Worm (Caenorhabditis elegans) whole organism, late embryonic: ENCODE results near the gene idpc-1.
A peak's percentile ranks its signal among the peaks of the same experiment; 100 is the strongest.

ENCODE experiments used
- C08G9.2 ChIP-seq: sonication (generic microtip); optimal IDR thresholded peaks from 2 replicates; lab custom pipeline; 2016; ENCODE audit warnings: mild to moderate bottlenecking, missing genetic modification characterization, moderate library complexity, missing compliant biosample characterization
- C38D4.7 ChIP-seq: fragments of 200-800 bp; sonication (Bioruptor generic); optimal IDR thresholded peaks from 2 replicates; lab custom pipeline; 2018; ENCODE audit warnings: mild to moderate bottlenecking, missing genetic modification characterization, moderate library complexity, missing compliant biosample characterization
- F13H6.1 ChIP-seq: sonication (generic microtip); optimal IDR thresholded peaks from 2 replicates; lab custom pipeline; 2016; ENCODE audit warnings: missing genetic modification characterization, missing compliant biosample characterization
- K02D7.2 ChIP-seq: sonication (generic microtip); optimal IDR thresholded peaks from 2 replicates; lab custom pipeline; 2017; ENCODE audit warnings: mild to moderate bottlenecking, missing genetic modification characterization, missing compliant biosample characterization
- K09A11.1 ChIP-seq: sonication (generic microtip); optimal IDR thresholded peaks from 2 replicates; lab custom pipeline; 2017; ENCODE audit warnings: antibody characterized with exemption, mild to moderate bottlenecking, missing genetic modification characterization, missing compliant biosample characterization; ENCODE audit not compliant: insufficient read depth
- T23F11.4 ChIP-seq: fragments of 200-800 bp; sonication (Bioruptor generic); optimal IDR thresholded peaks from 2 replicates; lab custom pipeline; 2018; ENCODE audit warnings: mild to moderate bottlenecking, missing genetic modification characterization, missing compliant biosample characterization
- Y22D7AL.16 ChIP-seq: sonication (generic microtip); optimal IDR thresholded peaks from 2 replicates; lab custom pipeline; 2016; ENCODE audit warnings: missing genetic modification characterization, missing compliant biosample characterization
- ahr-1 ChIP-seq: sonication (generic microtip); optimal IDR thresholded peaks from 2 replicates; lab custom pipeline; 2016; ENCODE audit warnings: missing genetic modification characterization, missing compliant biosample characterization
- ama-1 ChIP-seq: fragments of 150-350 bp; optimal IDR thresholded peaks from 2 replicates; lab custom pipeline; 2014
- ceh-14 ChIP-seq: sonication (generic microtip); optimal IDR thresholded peaks from 2 replicates; lab custom pipeline; 2016; ENCODE audit warnings: missing genotype, missing genetic modification characterization, missing compliant biosample characterization
- ceh-22 ChIP-seq: sonication (generic microtip); optimal IDR thresholded peaks from 2 replicates; lab custom pipeline; 2017; ENCODE audit warnings: missing biosample characterization, missing genetic modification characterization
- ceh-24 ChIP-seq: sonication (generic microtip); optimal IDR thresholded peaks from 2 replicates; lab custom pipeline; 2016; ENCODE audit warnings: mild to moderate bottlenecking, missing genetic modification characterization, missing compliant biosample characterization
- ceh-30 ChIP-seq: fragments of 150-350 bp; optimal IDR thresholded peaks from 2 replicates; lab custom pipeline; 2014; ENCODE audit warnings: missing biosample characterization, missing genetic modification characterization
- ceh-31 ChIP-seq: sonication (generic microtip); optimal IDR thresholded peaks from 2 replicates; lab custom pipeline; 2016; ENCODE audit warnings: missing genetic modification characterization, missing compliant biosample characterization
- ceh-34 ChIP-seq: sonication (generic microtip); optimal IDR thresholded peaks from 2 replicates; lab custom pipeline; 2016; ENCODE audit warnings: mild to moderate bottlenecking, missing genetic modification characterization, missing compliant biosample characterization
- ceh-48 ChIP-seq: sonication (generic microtip); optimal IDR thresholded peaks from 2 replicates; lab custom pipeline; 2016; ENCODE audit warnings: missing genetic modification characterization, inconsistent platforms, missing compliant biosample characterization
- ceh-6 ChIP-seq: fragments of 200-800 bp; sonication (Bioruptor generic); optimal IDR thresholded peaks from 2 replicates; lab custom pipeline; 2018; ENCODE audit warnings: mild to moderate bottlenecking, missing genetic modification characterization, missing compliant biosample characterization
- elt-2 ChIP-seq: sonication (generic microtip); optimal IDR thresholded peaks from 2 replicates; lab custom pipeline; 2016; ENCODE audit warnings: missing genetic modification reagents, missing genetic modification characterization, missing compliant biosample characterization
- fax-1 ChIP-seq: sonication (generic microtip); optimal IDR thresholded peaks from 2 replicates; lab custom pipeline; 2016; ENCODE audit warnings: missing genotype, missing genetic modification characterization, missing compliant biosample characterization
- fkh-10 ChIP-seq: fragments of 150-350 bp; optimal IDR thresholded peaks from 2 replicates; lab custom pipeline; 2014; ENCODE audit warnings: missing biosample characterization, missing genetic modification reagents, missing genetic modification characterization
- fkh-6 ChIP-seq: sonication (generic microtip); optimal IDR thresholded peaks from 2 replicates; lab custom pipeline; 2016; ENCODE audit warnings: missing genetic modification characterization, missing compliant biosample characterization
- gmeb-2 ChIP-seq: sonication (generic microtip); optimal IDR thresholded peaks from 2 replicates; lab custom pipeline; 2016; ENCODE audit warnings: missing genetic modification characterization, inconsistent platforms, missing compliant biosample characterization
- hlh-15 ChIP-seq: sonication (generic microtip); optimal IDR thresholded peaks from 2 replicates; lab custom pipeline; 2016; ENCODE audit warnings: missing genetic modification characterization, missing compliant biosample characterization
- hlh-6 ChIP-seq: sonication (generic microtip); optimal IDR thresholded peaks from 2 replicates; lab custom pipeline; 2016; ENCODE audit warnings: missing genotype, missing genetic modification characterization, missing compliant biosample characterization
- hlh-8 ChIP-seq: sonication (generic microtip); optimal IDR thresholded peaks from 2 replicates; lab custom pipeline; 2016; ENCODE audit warnings: missing genotype, missing genetic modification characterization, missing compliant biosample characterization
- madf-2 ChIP-seq: sonication (generic microtip); optimal IDR thresholded peaks from 2 replicates; lab custom pipeline; 2017; ENCODE audit warnings: missing genetic modification characterization, missing compliant biosample characterization
- mec-3 ChIP-seq: sonication (generic microtip); optimal IDR thresholded peaks from 2 replicates; lab custom pipeline; 2016; ENCODE audit warnings: borderline replicate concordance, missing genetic modification characterization, missing compliant biosample characterization
- nfya-1 ChIP-seq: sonication (generic microtip); optimal IDR thresholded peaks from 2 replicates; lab custom pipeline; 2017; ENCODE audit warnings: missing genetic modification characterization, mild to moderate bottlenecking, missing compliant biosample characterization, antibody characterized with exemption, moderate library complexity
- odd-2 ChIP-seq: sonication (generic microtip); optimal IDR thresholded peaks from 2 replicates; lab custom pipeline; 2017; ENCODE audit warnings: antibody characterized with exemption, mild to moderate bottlenecking, missing genetic modification characterization, missing compliant biosample characterization
- pag-3 ChIP-seq: sonication (generic microtip); optimal IDR thresholded peaks from 2 replicates; lab custom pipeline; 2016; ENCODE audit warnings: missing compliant biosample characterization, missing genetic modification characterization, borderline replicate concordance
- pat-9 ChIP-seq: fragments of 200-800 bp; sonication (Bioruptor generic); optimal IDR thresholded peaks from 2 replicates; lab custom pipeline; 2018; ENCODE audit warnings: mild to moderate bottlenecking, missing genetic modification characterization, moderate library complexity, missing compliant biosample characterization
- pha-4 ChIP-seq: fragments of 150-350 bp; optimal IDR thresholded peaks from 2 replicates; lab custom pipeline; 2018; ENCODE audit warnings: missing biosample characterization, missing genetic modification reagents, missing genetic modification characterization
- rnt-1 ChIP-seq: sonication (generic microtip); optimal IDR thresholded peaks from 2 replicates; lab custom pipeline; 2016; ENCODE audit warnings: missing genetic modification characterization, missing compliant biosample characterization
- sox-4 ChIP-seq: sonication (generic microtip); optimal IDR thresholded peaks from 2 replicates; lab custom pipeline; 2017; ENCODE audit warnings: mild to moderate bottlenecking, missing genetic modification characterization, inconsistent platforms, missing compliant biosample characterization
- syd-9 ChIP-seq: sonication (generic microtip); optimal IDR thresholded peaks from 2 replicates; lab custom pipeline; 2016; ENCODE audit warnings: mild to moderate bottlenecking, missing genetic modification characterization, moderate library complexity, missing compliant biosample characterization
- tbx-2 ChIP-seq: sonication (generic microtip); optimal IDR thresholded peaks from 2 replicates; lab custom pipeline; 2016; ENCODE audit warnings: missing genetic modification characterization, missing compliant biosample characterization
- tbx-7 ChIP-seq: sonication (generic microtip); optimal IDR thresholded peaks from 2 replicates; lab custom pipeline; 2016; ENCODE audit warnings: missing genotype, missing genetic modification characterization, missing compliant biosample characterization
- ttx-3 ChIP-seq: sonication (generic microtip); optimal IDR thresholded peaks from 2 replicates; lab custom pipeline; 2016; ENCODE audit warnings: missing genetic modification reagents, missing genetic modification characterization, missing compliant biosample characterization
- unc-42 ChIP-seq: sonication (generic microtip); optimal IDR thresholded peaks from 2 replicates; lab custom pipeline; 2016; ENCODE audit warnings: missing genotype, missing genetic modification characterization, missing compliant biosample characterization
- unc-86 ChIP-seq: sonication (generic microtip); optimal IDR thresholded peaks from 2 replicates; lab custom pipeline; 2016; ENCODE audit warnings: missing genetic modification characterization, missing compliant biosample characterization

Gene idpc-1

ce11 chrIII:11426906-11427305 lies at the start of gene idpc-1:
Gene idpc-1 (plus strand): TSS chrIII:11427206.
- no peak for TF ChIP-seq ceh-6
- TF ChIP-seq, all 69 proteins: peak for 0

ce11 chrIII:11377880-11378279 lies 49.1 kb upstream of the idpc-1 start, which contains the start of gene dpy-18:
Gene dpy-18 (minus strand): TSS chrIII:11377980.
- TF ChIP-seq fkh-10 (GFP tag; lab: Kevin White, UChicago) (no peak), ceh-14 (tag; lab: Kevin White, UChicago) (no peak), nfya-1 (tag; lab: Kevin White, UChicago) (no peak), sox-4 (no peak), odd-2 (tag; lab: Kevin White, UChicago) (no peak), tbx-2 (tag; lab: Kevin White, UChicago) (no peak), ama-1 (no peak), ceh-24 (tag; lab: Kevin White, UChicago) (no peak), pag-3 (tag; lab: Kevin White, UChicago) (no peak), ttx-3 (no peak), unc-86 (tag; lab: Kevin White, UChicago) (no peak), ceh-48 (tag; lab: Kevin White, UChicago) (no peak), ahr-1 (no peak), Y22D7AL.16 (no peak), C08G9.2 (tag; lab: Kevin White, UChicago) (no peak)

- TF ChIP-seq Y22D7AL.16 (no peak), ceh-31 (tag; lab: Kevin White, UChicago) (no peak), fax-1 (no peak), rnt-1 (tag; lab: Kevin White, UChicago) (no peak), pag-3 (tag; lab: Kevin White, UChicago) (no peak), hlh-15 (no peak), unc-42 (tag; lab: Kevin White, UChicago) (no peak), hlh-6 (tag; lab: Kevin White, UChicago) (no peak), mec-3 (no peak)
Observed at ce11 chrIII:11378450-11378849, 48.6 kb upstream of the idpc-1 start.

ce11 chrIII:11378910-11379309 lies 48.1 kb upstream of the idpc-1 start:
- TF ChIP-seq ceh-30 (tag; lab: Kevin White, UChicago) (no peak), T23F11.4 (GFP tag; lab: Kevin White, UChicago) (no peak), hlh-8 (tag; lab: Kevin White, UChicago) (no peak), syd-9 (tag; lab: Kevin White, UChicago) (no peak), ceh-34 (tag; lab: Kevin White, UChicago) (no peak), unc-86 (tag; lab: Kevin White, UChicago) (no peak), hlh-6 (tag; lab: Kevin White, UChicago) (no peak), sox-4 (no peak), ceh-6 (no peak), elt-2 (tag; lab: Kevin White, UChicago) (no peak), ceh-22 (no peak), fax-1 (no peak), mec-3 (no peak), pha-4 (tag; lab: Kevin White, UChicago) (no peak), K02D7.2 (tag; lab: Kevin White, UChicago) (no peak), tbx-7 (no peak), ahr-1 (no peak), K09A11.1 (tag; lab: Kevin White, UChicago) (no peak), rnt-1 (tag; lab: Kevin White, UChicago) (no peak), F13H6.1 (tag; lab: Kevin White, UChicago) (no peak)

- TF ChIP-seq hlh-6 (tag; lab: Kevin White, UChicago) = no peak
- peak; percentile 13 for TF ChIP-seq pat-9
- no peak for TF ChIP-seq fkh-6 (tag; lab: Kevin White, UChicago)
- no peak for TF ChIP-seq madf-2 (tag; lab: Kevin White, UChicago)
- no peak for TF ChIP-seq fkh-10 (GFP tag; lab: Kevin White, UChicago)
- TF ChIP-seq C38D4.7 (GFP tag; lab: Kevin White, UChicago) = no peak
- TF ChIP-seq rnt-1 (tag; lab: Kevin White, UChicago) = peak; percentile 30
- TF ChIP-seq nfya-1 (tag; lab: Kevin White, UChicago) = peak; percentile 14
- TF ChIP-seq ceh-24 (tag; lab: Kevin White, UChicago) = no peak
- no peak for TF ChIP-seq elt-2 (tag; lab: Kevin White, UChicago)
- TF ChIP-seq hlh-8 (tag; lab: Kevin White, UChicago) = no peak
- no peak for TF ChIP-seq gmeb-2 (tag; lab: Kevin White, UChicago)
- TF ChIP-seq, all 69 proteins: peak for 3
Observed at ce11 chrIII:11380555-11380954, 46.5 kb upstream of the idpc-1 start.
